Worm (Caenorhabditis elegans): ENCODE data around the gene ints-2.
A peak's percentile ranks its signal among the peaks of the same experiment; 100 is the strongest.

DNA sequence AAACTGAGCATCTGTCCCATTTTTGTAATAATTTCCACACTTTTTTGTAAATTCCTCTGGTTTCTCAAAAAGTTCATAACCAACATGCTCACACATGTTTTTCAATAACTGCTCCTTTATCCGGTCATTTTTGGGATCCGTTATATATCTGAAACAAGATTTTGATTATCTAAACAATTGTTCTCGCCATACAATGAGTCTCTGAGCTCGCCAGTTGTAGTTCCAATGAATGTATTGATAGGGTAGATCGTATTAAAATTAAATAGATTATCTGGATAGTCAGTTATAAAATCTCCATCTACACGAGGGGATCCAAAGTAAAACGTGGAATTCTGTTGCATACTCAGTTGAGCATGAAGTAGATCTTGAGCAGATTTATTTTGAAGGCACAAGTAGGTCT is 8.9 kb upstream of the ints-2 start:
- TF ChIP-seq Y48G9A.11 (GFP tag; IDR thresholded peaks at IDR 0.05) (no peak), ZK337.2 (GFP tag; IDR thresholded peaks at IDR 0.05) (no peak), lin-13 (GFP tag; optimal IDR thresholded peaks at IDR 0.05) (no peak), unc-39 (tag; optimal IDR thresholded peaks at IDR 0.05) (no peak), hmg-1.1 (GFP tag; IDR thresholded peaks at IDR 0.05) (no peak), ama-1 (optimal IDR thresholded peaks at IDR 0.05) (no peak), mdl-1 (tag; optimal IDR thresholded peaks at IDR 0.05) (no peak), daf-12 (tag; optimal IDR thresholded peaks at IDR 0.05) (no peak), unc-62 (GFP tag; optimal IDR thresholded peaks at IDR 0.05 in 1 of 2) (peak in 1 of 2 experiments; percentile 92), unc-62 (tag; optimal IDR thresholded peaks at IDR 0.05) (no peak), nhr-237 (tag; optimal IDR thresholded peaks at IDR 0.05) (no peak), lsy-2 (tag; optimal IDR thresholded peaks at IDR 0.05) (no peak)

Measured in whole organism, L4 larva.